Fruit fly (Drosophila melanogaster): ENCODE results near the gene CG13599.

The CG13599 gene

dm6 chr3R:23922502-23923350 lies 8.7 kb upstream of the CG13599 start, which contains the start of the genes sba and CG31141 (continued):
- TF ChIP-seq ara (GFP tag; IDR thresholded peaks at IDR 0.05) (no peak), Scr (GFP tag; IDR thresholded peaks at IDR 0.05; ENCODE audit: partially characterized antibody) (peak; percentile 79), Neu2 (GFP tag; optimal IDR thresholded peaks at IDR 0.05; ENCODE audit: borderline replicate concordance) (no peak), CG15601 (tag; optimal IDR thresholded peaks at IDR 0.05) (peak; percentile 56), CG1603 (tag; optimal IDR thresholded peaks at IDR 0.05) (peak; percentile 80), CG12104 (GFP tag; optimal IDR thresholded peaks at IDR 0.05) (no peak), dati (GFP tag; IDR thresholded peaks at IDR 0.05) (no peak), CG7786 (GFP tag; optimal IDR thresholded peaks at IDR 0.05) (no peak), Stat92E (GFP tag; optimal IDR thresholded peaks at IDR 0.05) (no peak), sc (optimal IDR thresholded peaks at IDR 0.05) (no peak), sc (GFP tag; optimal IDR thresholded peaks at IDR 0.05) (no peak), salm (tag; optimal IDR thresholded peaks at IDR 0.05) (no peak), kni (GFP tag; optimal IDR thresholded peaks at IDR 0.05) (peak; percentile 52), CG4404 (GFP tag; IDR thresholded peaks at IDR 0.05) (no peak), CG6854 (GFP tag; optimal IDR thresholded peaks at IDR 0.05) (peak; percentile 26), Abd-B (GFP tag; optimal IDR thresholded peaks at IDR 0.05) (peak; percentile 26), Xbp1 (GFP tag; optimal IDR thresholded peaks at IDR 0.05) (peak; percentile 0), CG10267 (tag; optimal IDR thresholded peaks at IDR 0.05) (peak; percentile 15), CrebB (tag; optimal IDR thresholded peaks at IDR 0.05) (peak; percentile 52), cad (GFP tag; optimal IDR thresholded peaks at IDR 0.05) (peak; percentile 36), CG31388 (GFP tag; optimal IDR thresholded peaks at IDR 0.05) (no peak), seq (GFP tag; IDR thresholded peaks at IDR 0.05) (no peak), ap (GFP tag; IDR thresholded peaks at IDR 0.05) (no peak), dmrt11E (tag; optimal IDR thresholded peaks at IDR 0.05) (no peak), CG42726 (GFP tag; IDR thresholded peaks at IDR 0.05; ENCODE audit: partially characterized antibody) (peak; percentile 85), CG2678 (tag; optimal IDR thresholded peaks at IDR 0.05) (no peak), Antp (GFP tag; optimal IDR thresholded peaks at IDR 0.05) (no peak), CG10959 (GFP tag; IDR thresholded peaks at IDR 0.05) (no peak), vvl (GFP tag; IDR thresholded peaks at IDR 0.05) (peak; percentile 45), Rx (GFP tag; IDR thresholded peaks at IDR 0.05) (no peak), CG6791 (GFP tag; IDR thresholded peaks at IDR 0.05; ENCODE audit: partially characterized antibody) (peak; percentile 94), CG15696 (tag; optimal IDR thresholded peaks at IDR 0.05) (peak; percentile 2), HmgD (GFP tag; optimal IDR thresholded peaks at IDR 0.05) (no peak), D19B (GFP tag; optimal IDR thresholded peaks at IDR 0.05) (no peak), Hand (GFP tag; optimal IDR thresholded peaks at IDR 0.05) (peak; percentile 6), Bdp1 (GFP tag; optimal IDR thresholded peaks at IDR 0.05) (no peak), luna (GFP tag; optimal IDR thresholded peaks at IDR 0.05) (no peak), tio (GFP tag; optimal IDR thresholded peaks at IDR 0.05) (no peak), Awh (GFP tag; IDR thresholded peaks at IDR 0.05) (no peak), Atf6 (GFP tag; IDR thresholded peaks at IDR 0.05) (no peak), chn (GFP tag; optimal IDR thresholded peaks at IDR 0.05) (no peak), chif (GFP tag; optimal IDR thresholded peaks at IDR 0.05) (no peak), sr (GFP tag; IDR thresholded peaks at IDR 0.05) (no peak), Doc2 (GFP tag; IDR thresholded peaks at IDR 0.05) (no peak), scrt (GFP tag; optimal IDR thresholded peaks at IDR 0.05) (no peak), Ets97D (GFP tag; optimal IDR thresholded peaks at IDR 0.05) (peak; percentile 84), Kr (GFP tag; optimal IDR thresholded peaks at IDR 0.05) (no peak), YL-1 (GFP tag; optimal IDR thresholded peaks at IDR 0.05) (peak; percentile 74), tap (tag; optimal IDR thresholded peaks at IDR 0.05) (peak; percentile 16), CG17385 (GFP tag; optimal IDR thresholded peaks at IDR 0.05) (peak; percentile 32)
